Fruit fly (Drosophila melanogaster): ENCODE measurements around the gene CG17186.

- TF ChIP-seq GATAd (GFP tag; optimal IDR thresholded peaks at IDR 0.05) (no peak), Jra (GFP tag; optimal IDR thresholded peaks at IDR 0.05) (no peak), Hr78 (GFP tag; optimal IDR thresholded peaks at IDR 0.05) (no peak), OdsH (GFP tag; optimal IDR thresholded peaks at IDR 0.05) (no peak), tai (GFP tag; optimal IDR thresholded peaks at IDR 0.05) (no peak), HLH106 (tag; optimal IDR thresholded peaks at IDR 0.05) (no peak), Abd-B (GFP tag; optimal IDR thresholded peaks at IDR 0.05) (no peak), Myc (optimal IDR thresholded peaks at IDR 0.05) (no peak)
Observed at dm6 chr3R:19892046-19892445, 14.7 kb upstream of the CG17186 start.
